Fruit fly (Drosophila melanogaster) whole organism, wandering third instar larva: Measurements from ENCODE around the gene CG13460.

Experiments used
- Abd-B ChIP-seq: fragments of >200 bp; optimal IDR thresholded peaks from 2 replicates; lab custom pipeline; 2017; ENCODE audit warnings: missing biosample characterization, missing genetic modification characterization
- Hr78 ChIP-seq: fragments of >200 bp; optimal IDR thresholded peaks from 2 replicates; lab custom pipeline; 2017; ENCODE audit warnings: missing biosample characterization, missing genetic modification characterization
- Rel ChIP-seq, 2 experiments: fragments of 200-800 bp; sonication (Bioruptor generic) in 1 of 2; optimal IDR thresholded peaks; 2 replicates in 1 of 2; 3 replicates in 1 of 2; lab custom pipeline; 2016 to 2019; ENCODE audit warnings: mild to moderate bottlenecking in 2 of 2, missing biosample characterization in 2 of 2, missing genetic modification characterization in 2 of 2, moderate library complexity in 1 of 2
- Sp1 ChIP-seq: fragments of 200-800 bp; sonication (Bioruptor generic); optimal IDR thresholded peaks from 3 replicates; lab custom pipeline; 2019; ENCODE audit warnings: missing biosample characterization, mild to moderate bottlenecking, missing genetic modification characterization, moderate library complexity
- psq ChIP-seq: fragments of 200-800 bp; sonication (Bioruptor generic); optimal IDR thresholded peaks from 3 replicates; lab custom pipeline; 2017; ENCODE audit warnings: missing biosample characterization, mild to moderate bottlenecking, missing genetic modification characterization, moderate library complexity
- tai ChIP-seq: sonication (Bioruptor generic); optimal IDR thresholded peaks from 2 replicates; lab custom pipeline; 2016; ENCODE audit warnings: missing biosample characterization, missing genetic modification characterization
- usp ChIP-seq: fragments of >200 bp; optimal IDR thresholded peaks from 2 replicates; lab custom pipeline; 2017; ENCODE audit warnings: missing biosample characterization, missing genetic modification characterization

DNA sequence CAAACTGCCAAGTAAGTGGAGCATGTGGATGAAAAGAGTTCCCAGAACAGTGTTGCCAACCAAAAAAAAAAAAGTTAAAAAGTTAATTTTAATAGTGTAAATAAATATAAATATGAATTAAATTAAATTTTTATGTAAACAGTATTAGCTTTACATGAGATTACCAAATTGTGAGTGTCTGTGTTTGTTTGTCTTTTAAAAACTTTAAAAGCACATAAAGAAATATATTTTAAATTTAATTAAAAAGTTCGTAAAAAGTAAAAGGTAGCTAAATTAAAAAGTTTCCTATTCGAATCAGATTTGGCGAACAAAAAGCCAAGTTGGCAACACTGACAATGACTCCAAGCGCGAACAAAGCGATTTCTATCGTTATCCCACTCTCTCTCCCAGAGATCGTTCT, 47.4 kb upstream of the CG13460 start:
- TF ChIP-seq Rel (GFP tag; optimal IDR thresholded peaks at IDR 0.05; lab: Kevin White, UChicago) (no peak), Rel (tag; optimal IDR thresholded peaks at IDR 0.05; lab: Kevin White, UChicago) (no peak), Sp1 (GFP tag; lab: Kevin White, UChicago) (no peak), Abd-B (GFP tag; lab: Kevin White, UChicago) (no peak), psq (no peak), tai (GFP tag; lab: Kevin White, UChicago) (no peak), Hr78 (GFP tag; lab: Kevin White, UChicago) (no peak), usp (GFP tag; lab: Kevin White, UChicago) (no peak)
